Fruit fly (Drosophila melanogaster) whole organism, embryonic: ENCODE measurements around the gene CG32305.
A peak's percentile ranks its signal among the peaks of the same experiment; 100 is the strongest.

Experiments
- ATbp ChIP-seq: fragments of 200-800 bp; sonication (Bioruptor generic); optimal IDR thresholded peaks from 2 replicates; lab custom pipeline; 2017; ENCODE audit warnings: missing biosample characterization, mild to moderate bottlenecking, missing genetic modification characterization, missing genetic modification reagents
- Atf6 ChIP-seq: fragments of 200-800 bp; sonication (Bioruptor generic); IDR thresholded peaks from 2 replicates; pipeline ENCODE4 v1.3.6; 2022; ENCODE audit warnings: missing biosample characterization, missing genetic modification characterization
- B-H1 ChIP-seq: fragments of 200-800 bp; sonication (Bioruptor generic); IDR thresholded peaks from 3 replicates; pipeline ENCODE4 v1.3.6; 2022; ENCODE audit warnings: missing biosample characterization, missing genetic modification characterization
- BEAF-32 ChIP-seq: fragments of 200-800 bp; sonication (Bioruptor generic); optimal IDR thresholded peaks from 3 replicates; lab custom pipeline; 2017; ENCODE audit warnings: missing biosample characterization, missing genetic modification characterization, mild to moderate bottlenecking, moderate library complexity, missing genetic modification reagents
- Blimp-1 ChIP-seq: fragments of 200-800 bp; sonication (Bioruptor generic); optimal IDR thresholded peaks from 3 replicates; lab custom pipeline; 2018; ENCODE audit warnings: missing biosample characterization, missing genetic modification characterization, mild to moderate bottlenecking, moderate library complexity, missing genetic modification reagents
- BtbVII ChIP-seq: fragments of 200-800 bp; sonication (Bioruptor generic); optimal IDR thresholded peaks from 3 replicates; lab custom pipeline; 2017; ENCODE audit warnings: missing biosample characterization, mild to moderate bottlenecking, missing genetic modification characterization
- CG10321 ChIP-seq: fragments of 200-800 bp; sonication (Bioruptor generic); IDR thresholded peaks from 2 replicates; pipeline ENCODE4 v1.3.6; 2022; ENCODE audit warnings: missing biosample characterization, missing genetic modification characterization
- CG11247 ChIP-seq: fragments of 200-800 bp; sonication (Bioruptor generic); IDR thresholded peaks from 2 replicates; pipeline ENCODE4 v1.3.6; 2022; ENCODE audit warnings: missing biosample characterization, missing genetic modification characterization
- CG11398 ChIP-seq: fragments of 200-800 bp; sonication (Bioruptor generic); optimal IDR thresholded peaks from 2 replicates; lab custom pipeline; 2016; ENCODE audit warnings: missing biosample characterization, missing genetic modification characterization
- CG11695 ChIP-seq: fragments of 200-800 bp; sonication (Bioruptor generic); IDR thresholded peaks from 3 replicates; pipeline ENCODE4 v1.3.6; 2022; ENCODE audit warnings: missing biosample characterization, missing genetic modification characterization
- CG11723 ChIP-seq: fragments of 200-800 bp; sonication (Bioruptor generic); optimal IDR thresholded peaks from 2 replicates; lab custom pipeline; 2017; ENCODE audit warnings: missing biosample characterization, mild to moderate bottlenecking, missing genetic modification characterization
- CG12769 ChIP-seq: fragments of 200-800 bp; sonication (Bioruptor generic); optimal IDR thresholded peaks from 2 replicates; lab custom pipeline; 2019; ENCODE audit warnings: missing biosample characterization, mild to moderate bottlenecking, missing genetic modification characterization, moderate library complexity
- CG13123 ChIP-seq: fragments of 200-800 bp; sonication (Bioruptor generic); optimal IDR thresholded peaks from 2 replicates; lab custom pipeline; 2016; ENCODE audit warnings: missing biosample characterization, missing genetic modification characterization
- CG13624 ChIP-seq: fragments of 200-800 bp; sonication (Bioruptor generic); optimal IDR thresholded peaks from 2 replicates; lab custom pipeline; 2016; ENCODE audit warnings: missing biosample characterization, missing genetic modification characterization
- CG1647 ChIP-seq: fragments of 200-800 bp; sonication (Bioruptor generic); optimal IDR thresholded peaks from 3 replicates; lab custom pipeline; 2016; ENCODE audit warnings: missing biosample characterization, missing genetic modification characterization
- CG1832 ChIP-seq: fragments of 200-800 bp; sonication (Bioruptor generic); optimal IDR thresholded peaks from 2 replicates; lab custom pipeline; 2017; ENCODE audit warnings: missing biosample characterization, mild to moderate bottlenecking, missing genetic modification characterization, inconsistent platforms
- CG2199 ChIP-seq: fragments of 200-800 bp; sonication (Bioruptor generic); IDR thresholded peaks from 3 replicates; pipeline ENCODE4 v1.3.6; 2022; ENCODE audit warnings: missing biosample characterization, missing genetic modification characterization
- CG31224 ChIP-seq: fragments of 200-800 bp; sonication (Bioruptor generic); IDR thresholded peaks from 2 replicates; pipeline ENCODE4 v1.3.6; 2022; ENCODE audit warnings: missing biosample characterization, missing genetic modification characterization
- CG34422 ChIP-seq: fragments of 200-800 bp; sonication (Bioruptor generic); IDR thresholded peaks from 3 replicates; pipeline ENCODE4 v1.3.6; 2022; ENCODE audit warnings: missing biosample characterization, missing genetic modification characterization
- CG3838 ChIP-seq: fragments of 200-800 bp; sonication (Bioruptor generic); optimal IDR thresholded peaks from 3 replicates; lab custom pipeline; 2016; ENCODE audit warnings: missing biosample characterization, missing genetic modification characterization
- CG43689 ChIP-seq: fragments of 200-800 bp; sonication (Bioruptor generic); IDR thresholded peaks from 2 replicates; pipeline ENCODE4 v1.3.6; 2022; ENCODE audit warnings: missing biosample characterization, missing genetic modification characterization
- CG4424 ChIP-seq: fragments of 200-800 bp; sonication (Bioruptor generic); optimal IDR thresholded peaks from 3 replicates; lab custom pipeline; 2016; ENCODE audit warnings: missing biosample characterization, missing genetic modification characterization
- CG4854 ChIP-seq: fragments of 200-800 bp; sonication (Bioruptor generic); optimal IDR thresholded peaks from 2 replicates; lab custom pipeline; 2016; ENCODE audit warnings: missing biosample characterization, missing genetic modification characterization, inconsistent platforms
- CG6683 ChIP-seq: fragments of 200-800 bp; sonication (Bioruptor generic); optimal IDR thresholded peaks from 2 replicates; lab custom pipeline; 2017; ENCODE audit warnings: missing biosample characterization, mild to moderate bottlenecking, missing genetic modification characterization, missing genetic modification reagents
- CG7839 ChIP-seq: fragments of 200-800 bp; sonication (Bioruptor generic); optimal IDR thresholded peaks from 3 replicates; lab custom pipeline; 2018; ENCODE audit warnings: missing biosample characterization, mild to moderate bottlenecking, missing genetic modification characterization, moderate library complexity
- CG8944 ChIP-seq: fragments of 200-800 bp; sonication (Bioruptor generic); optimal IDR thresholded peaks from 3 replicates; lab custom pipeline; 2016; ENCODE audit warnings: missing biosample characterization, missing genetic modification characterization
- CG9437 ChIP-seq: fragments of 200-800 bp; sonication (Bioruptor generic); optimal IDR thresholded peaks from 2 replicates; lab custom pipeline; 2018; ENCODE audit warnings: missing biosample characterization, mild to moderate bottlenecking, missing genetic modification characterization
- CG9876 ChIP-seq: fragments of 200-800 bp; sonication (Bioruptor generic); optimal IDR thresholded peaks from 2 replicates; lab custom pipeline; 2016; ENCODE audit warnings: missing biosample characterization, missing genetic modification characterization
- Ets65A ChIP-seq: fragments of 200-800 bp; sonication (Bioruptor generic); peaks from one replicate; lab custom pipeline; 2016; ENCODE audit warnings: missing biosample characterization, missing genetic modification characterization
- Fer1 ChIP-seq: fragments of 200-800 bp; sonication (Bioruptor generic); optimal IDR thresholded peaks from 2 replicates; lab custom pipeline; 2017; ENCODE audit warnings: missing biosample characterization, mild to moderate bottlenecking, missing genetic modification characterization
- PHDP ChIP-seq: fragments of 200-800 bp; sonication (Bioruptor generic); optimal IDR thresholded peaks from 3 replicates; lab custom pipeline; 2018; ENCODE audit warnings: missing biosample characterization, mild to moderate bottlenecking, missing genetic modification characterization, moderate library complexity
- Poxn ChIP-seq: fragments of 200-800 bp; sonication (Bioruptor generic); IDR thresholded peaks from 2 replicates; pipeline ENCODE4 v1.3.6; 2022; ENCODE audit warnings: missing biosample characterization, missing genetic modification characterization
- Rx ChIP-seq: fragments of 200-800 bp; sonication (Bioruptor generic); IDR thresholded peaks from 2 replicates; pipeline ENCODE4 v1.3.6; 2022; ENCODE audit warnings: missing biosample characterization, missing genetic modification characterization
- Vsx1 ChIP-seq: fragments of 200-800 bp; sonication (Bioruptor generic); optimal IDR thresholded peaks from 2 replicates; lab custom pipeline; 2017; ENCODE audit warnings: missing biosample characterization, mild to moderate bottlenecking, missing genetic modification characterization, missing genetic modification reagents
- abd-A ChIP-seq: fragments of 200-800 bp; sonication (Bioruptor generic); optimal IDR thresholded peaks from 3 replicates; lab custom pipeline; 2019; ENCODE audit warnings: missing biosample characterization, mild to moderate bottlenecking, missing genetic modification characterization, moderate library complexity
- ato ChIP-seq: fragments of 200-800 bp; sonication (Bioruptor generic); IDR thresholded peaks from 2 replicates; pipeline ENCODE4 v1.3.6; 2022; ENCODE audit warnings: missing biosample characterization, missing genetic modification characterization; ENCODE audit not compliant: partially characterized antibody
- bigmax ChIP-seq: fragments of 200-800 bp; sonication (Bioruptor generic); optimal IDR thresholded peaks from 2 replicates; lab custom pipeline; 2018; ENCODE audit warnings: missing biosample characterization, mild to moderate bottlenecking, missing genetic modification characterization
- cato ChIP-seq: fragments of 200-800 bp; sonication (Bioruptor generic); optimal IDR thresholded peaks from 2 replicates; lab custom pipeline; 2016; ENCODE audit warnings: missing biosample characterization, missing genetic modification characterization, borderline replicate concordance
- chinmo ChIP-seq: fragments of 200-800 bp; sonication (Bioruptor generic); IDR thresholded peaks from 4 replicates; pipeline ENCODE4 v1.3.6; 2022; ENCODE audit warnings: missing biosample characterization, missing genetic modification characterization; ENCODE audit not compliant: partially characterized antibody
- chm ChIP-seq: fragments of 200-800 bp; sonication (Bioruptor generic); IDR thresholded peaks from 2 replicates; pipeline ENCODE4 v1.3.6; 2022; ENCODE audit warnings: missing biosample characterization, missing genetic modification characterization
- cwo ChIP-seq: fragments of 200-800 bp; sonication (Bioruptor generic); optimal IDR thresholded peaks from 3 replicates; lab custom pipeline; 2017; ENCODE audit warnings: missing biosample characterization, missing genetic modification characterization, mild to moderate bottlenecking, moderate library complexity, missing genetic modification reagents
- gcm ChIP-seq: fragments of 200-800 bp; sonication (Bioruptor generic); optimal IDR thresholded peaks from 2 replicates; lab custom pipeline; 2019; ENCODE audit warnings: missing biosample characterization, mild to moderate bottlenecking, missing genetic modification characterization, moderate library complexity
- gem ChIP-seq: fragments of 200-800 bp; sonication (Bioruptor generic); optimal IDR thresholded peaks from 2 replicates; lab custom pipeline; 2019; ENCODE audit warnings: missing biosample characterization, mild to moderate bottlenecking, missing genetic modification characterization, moderate library complexity
- her ChIP-seq: fragments of 200-800 bp; sonication (Bioruptor generic); optimal IDR thresholded peaks from 2 replicates; lab custom pipeline; 2016; ENCODE audit warnings: missing biosample characterization, missing genetic modification characterization
- hth ChIP-seq: fragments of >200 bp; optimal IDR thresholded peaks from 2 replicates; lab custom pipeline; 2017; ENCODE audit warnings: inconsistent platforms
- maf-S ChIP-seq: fragments of 200-800 bp; sonication (Bioruptor generic); optimal IDR thresholded peaks from 2 replicates; lab custom pipeline; 2016; ENCODE audit warnings: missing biosample characterization, missing genetic modification characterization
- nom ChIP-seq: fragments of 200-800 bp; sonication (Bioruptor generic); optimal IDR thresholded peaks from 2 replicates; lab custom pipeline; 2017; ENCODE audit warnings: missing biosample characterization, missing genetic modification characterization, mild to moderate bottlenecking, moderate library complexity, missing genetic modification reagents
- ranshi ChIP-seq: fragments of 200-800 bp; sonication (Bioruptor generic); IDR thresholded peaks from 2 replicates; pipeline ENCODE4 v1.3.6; 2022; ENCODE audit warnings: missing biosample characterization, missing genetic modification characterization
- slp2 ChIP-seq: fragments of 200-800 bp; sonication (Bioruptor generic); optimal IDR thresholded peaks from 2 replicates; lab custom pipeline; 2016; ENCODE audit warnings: missing biosample characterization, missing genetic modification characterization
- sob ChIP-seq: fragments of 200-800 bp; sonication (Bioruptor generic); IDR thresholded peaks from 2 replicates; pipeline ENCODE4 v1.3.6; 2022; ENCODE audit warnings: missing biosample characterization, missing genetic modification characterization

The CG32305 gene

DNA sequence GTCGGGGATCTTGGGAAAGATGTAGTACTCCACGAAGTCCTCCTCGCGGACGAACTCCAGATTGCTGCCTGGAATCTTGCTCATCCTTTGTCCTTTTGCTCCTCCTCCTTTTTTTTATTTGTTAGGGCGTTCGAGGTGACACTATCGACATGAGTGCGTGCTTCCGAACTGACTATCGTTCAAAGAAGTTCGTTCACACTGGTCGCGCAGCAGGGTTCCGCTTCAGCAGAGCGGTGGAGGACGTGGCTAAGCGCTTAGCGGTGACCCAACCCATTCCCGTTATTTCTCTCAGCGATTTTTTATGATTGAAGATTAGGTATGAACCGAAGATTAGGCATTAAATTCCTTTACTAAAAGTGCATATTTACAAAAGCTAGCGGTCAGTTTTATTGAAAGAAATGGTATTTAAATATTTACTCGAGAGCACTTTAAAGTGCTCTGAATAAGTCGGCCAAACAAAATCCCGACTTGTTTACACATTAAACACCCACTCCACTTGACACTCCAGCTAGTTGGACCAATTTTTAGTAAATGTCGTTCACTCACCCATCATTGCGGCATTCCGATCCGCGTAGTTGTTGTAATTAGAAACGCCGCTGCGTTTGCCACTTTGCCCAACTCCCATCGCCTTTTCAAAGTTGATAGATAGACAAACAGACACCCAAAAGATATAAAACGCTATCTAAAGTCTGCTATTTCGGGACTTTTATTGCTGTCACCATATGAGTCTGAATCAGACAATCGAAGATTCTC is 17.4 kb downstream of the CG32305 start, which contains the start of the genes ecd and CG13806 (continued):
- peak; percentile 40 for TF ChIP-seq CG7839 (tag; lab: Kevin White, UChicago)
- TF ChIP-seq slp2 = no peak
- no peak for TF ChIP-seq Vsx1 (GFP tag; lab: Kevin White, UChicago)
- no peak for TF ChIP-seq CG12769
- TF ChIP-seq Rx (GFP tag; lab: Robert Waterston, UW) = no peak
- no peak for TF ChIP-seq CG2199 (GFP tag; lab: Robert Waterston, UW)
- TF ChIP-seq ranshi (GFP tag; lab: Robert Waterston, UW) = peak; percentile 35; the same call in 1 of the 2 replicates
- TF ChIP-seq abd-A (tag; lab: Kevin White, UChicago) = no peak
- peak; percentile 93 for TF ChIP-seq chinmo (GFP tag; lab: Robert Waterston, UW)
- TF ChIP-seq gem = no peak
- no peak for TF ChIP-seq hth (lab: Kevin White, UChicago)
- TF ChIP-seq CG11398 (GFP tag; lab: Kevin White, UChicago) = peak; percentile 12
- TF ChIP-seq Ets65A = peak; percentile 93
- TF ChIP-seq ATbp (GFP tag; lab: Kevin White, UChicago) = no peak
- TF ChIP-seq CG11695 (GFP tag; lab: Robert Waterston, UW) = no peak; the same call in 2 of the 3 replicates
- TF ChIP-seq CG10321 (GFP tag; lab: Robert Waterston, UW) = no peak
- peak; percentile 23; the same call in 1 of the 3 replicates for TF ChIP-seq B-H1
- no peak for TF ChIP-seq CG11723
- peak; percentile 57 for TF ChIP-seq CG4424 (GFP tag; lab: Kevin White, UChicago)
- TF ChIP-seq ato (GFP tag; lab: Robert Waterston, UW) = peak; percentile 91
- TF ChIP-seq CG4854 (GFP tag; lab: Kevin White, UChicago) = no peak
- no peak for TF ChIP-seq cwo (GFP tag; lab: Kevin White, UChicago)
- TF ChIP-seq CG8944 (GFP tag; lab: Kevin White, UChicago) = peak; percentile 43
- TF ChIP-seq maf-S = peak; percentile 53
- no peak for TF ChIP-seq PHDP
- no peak for TF ChIP-seq Poxn (GFP tag; lab: Robert Waterston, UW)
- no peak for TF ChIP-seq CG1832
- no peak for TF ChIP-seq chm
- no peak for TF ChIP-seq cato
- no peak for TF ChIP-seq CG1647 (GFP tag; lab: Kevin White, UChicago)
- peak; percentile 63 for TF ChIP-seq her (GFP tag; lab: Kevin White, UChicago)
- peak; percentile 96 for TF ChIP-seq BEAF-32
- peak; percentile 51; the same call in 1 of the 2 replicates for TF ChIP-seq CG11247 (GFP tag; lab: Robert Waterston, UW)
- no peak for TF ChIP-seq CG6683
- TF ChIP-seq sob (GFP tag; lab: Robert Waterston, UW) = peak; percentile 71
- TF ChIP-seq Fer1 (GFP tag; lab: Kevin White, UChicago) = no peak
- no peak for TF ChIP-seq CG31224 (GFP tag; lab: Robert Waterston, UW)
- no peak for TF ChIP-seq nom (GFP tag; lab: Kevin White, UChicago)
- TF ChIP-seq CG9437 (GFP tag; lab: Kevin White, UChicago) = no peak
- TF ChIP-seq BtbVII (GFP tag; lab: Kevin White, UChicago) = no peak
- no peak for TF ChIP-seq gcm (GFP tag; lab: Kevin White, UChicago)
- no peak for TF ChIP-seq bigmax (GFP tag; lab: Kevin White, UChicago)
- peak; percentile 65 for TF ChIP-seq CG13624 (GFP tag; lab: Kevin White, UChicago)
- no peak for TF ChIP-seq Atf6 (GFP tag; lab: Robert Waterston, UW)
- peak; percentile 26 for TF ChIP-seq CG9876 (GFP tag; lab: Kevin White, UChicago)
- TF ChIP-seq CG3838 = no peak
- TF ChIP-seq CG13123 (GFP tag; lab: Kevin White, UChicago) = no peak
- no peak for TF ChIP-seq CG43689
- TF ChIP-seq Blimp-1 (GFP tag; lab: Kevin White, UChicago) = no peak
- peak; percentile 45; the same call in 2 of the 3 replicates for TF ChIP-seq CG34422 (GFP tag; lab: Robert Waterston, UW)
